Worm (Caenorhabditis elegans): ENCODE measurements around the gene E02H4.5.

The E02H4.5 gene

DNA sequence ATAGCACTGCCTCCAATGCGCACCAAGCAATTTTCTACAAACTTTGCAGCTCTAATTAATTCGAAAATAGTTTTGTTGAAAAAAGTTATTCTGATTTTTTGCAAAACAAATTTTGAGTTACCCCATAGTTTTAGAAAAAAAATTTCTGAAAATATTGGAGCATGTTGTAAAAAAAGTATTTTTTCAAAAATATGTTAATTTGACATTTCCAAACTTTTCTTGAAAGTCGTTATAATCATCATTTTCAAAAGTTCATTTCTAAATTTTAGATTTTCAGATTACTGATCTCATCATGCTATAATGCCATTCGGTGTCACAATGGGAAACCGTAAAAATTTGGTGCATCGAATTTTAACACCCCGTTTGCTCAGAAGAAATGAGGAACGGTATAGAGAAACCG lies 12.8 kb upstream of the E02H4.5 start, which contains the start of gene del-1:
Gene del-1 (plus strand): TSS at position 301 of the 400 bp plus-strand sequence.
- TF ChIP-seq unc-30 (tag; optimal IDR thresholded peaks at IDR 0.05) (no peak), skn-1 (tag; optimal IDR thresholded peaks at IDR 0.05) (no peak), ces-1 (GFP tag; optimal IDR thresholded peaks at IDR 0.05) (no peak), aha-1 (tag; optimal IDR thresholded peaks at IDR 0.05) (no peak), F16B12.6 (tag; optimal IDR thresholded peaks at IDR 0.05) (no peak), nhr-85 (tag) (no peak), nhr-237 (tag; optimal IDR thresholded peaks at IDR 0.05) (no peak), lin-13 (GFP tag; optimal IDR thresholded peaks at IDR 0.05) (no peak), sptf-1 (tag; optimal IDR thresholded peaks at IDR 0.05) (no peak), lin-35 (GFP tag; optimal IDR thresholded peaks at IDR 0.05) (no peak), unc-62 (GFP tag; optimal IDR thresholded peaks at IDR 0.05) (no peak), nhr-47 (tag; optimal IDR thresholded peaks at IDR 0.05) (no peak), hlh-17 (GFP tag; optimal IDR thresholded peaks at IDR 0.05; ENCODE audit: borderline replicate concordance) (no peak), blmp-1 (tag; optimal IDR thresholded peaks at IDR 0.05) (no peak), hlh-4 (tag; optimal IDR thresholded peaks at IDR 0.05) (no peak), sox-4 (tag; optimal IDR thresholded peaks at IDR 0.05) (no peak), aly-2 (tag; optimal IDR thresholded peaks at IDR 0.05) (no peak), ceh-8 (GFP tag; optimal IDR thresholded peaks at IDR 0.05) (no peak), mef-2 (tag; optimal IDR thresholded peaks at IDR 0.05) (no peak), unc-86 (tag; optimal IDR thresholded peaks at IDR 0.05) (no peak)

DNA sequence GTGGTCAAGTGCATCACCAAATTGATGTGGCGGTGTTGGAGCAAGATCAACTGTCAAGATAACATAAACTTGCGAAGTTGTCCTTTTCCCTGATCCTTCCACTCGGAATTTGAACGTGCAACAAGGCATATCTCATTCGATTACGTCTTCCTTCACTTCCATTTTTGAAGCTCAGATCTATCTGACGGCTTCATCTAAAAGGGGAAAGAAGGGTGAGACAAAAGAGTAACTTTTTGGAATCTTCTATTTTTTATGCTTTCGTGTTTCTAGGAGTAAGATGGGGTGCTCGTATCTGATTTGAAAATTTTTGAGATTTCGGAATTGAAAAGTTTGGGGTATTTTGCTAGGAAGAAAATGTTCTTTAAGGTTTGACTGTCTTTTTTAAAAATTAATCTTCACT lies 12.2 kb upstream of the E02H4.5 start:
- TF ChIP-seq nhr-90 (tag; optimal IDR thresholded peaks at IDR 0.05; ENCODE audit: poor library complexity) (no peak), blmp-1 (tag; optimal IDR thresholded peaks at IDR 0.05) (no peak), nhr-71 (tag; optimal IDR thresholded peaks at IDR 0.05) (no peak)

DNA sequence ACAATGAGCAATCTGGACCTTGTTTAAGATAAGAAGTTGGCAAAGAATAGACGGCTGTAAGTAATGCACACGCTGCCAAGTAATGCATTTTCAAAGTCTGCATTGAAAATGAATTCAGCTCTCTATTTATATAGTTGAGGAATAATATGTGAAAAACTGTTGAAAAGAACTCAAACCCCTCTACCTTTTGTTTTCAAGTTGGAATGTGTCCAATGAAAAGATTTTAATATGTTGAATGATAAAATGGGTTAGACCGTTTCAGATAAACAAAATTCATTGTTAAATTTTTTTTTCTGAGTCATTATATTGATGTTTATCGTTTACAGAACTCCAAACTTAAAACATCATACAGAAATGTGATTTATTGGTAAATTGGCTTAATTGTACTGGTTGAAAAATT lies 8.5 kb upstream of the E02H4.5 start, which contains the start of gene E02H4.8:
Gene E02H4.8 (minus strand): TSS at position 101 of the 400 bp plus-strand sequence.
- TF ChIP-seq snpc-4 (tag; optimal IDR thresholded peaks at IDR 0.05): no peak
- no peak for TF ChIP-seq nhr-77 (tag; optimal IDR thresholded peaks at IDR 0.05)
- no peak for TF ChIP-seq C16A3.4 (tag; optimal IDR thresholded peaks at IDR 0.05)
- TF ChIP-seq vab-15 (tag; optimal IDR thresholded peaks at IDR 0.05): no peak
- no peak for TF ChIP-seq fos-1 (tag; optimal IDR thresholded peaks at IDR 0.05)

DNA sequence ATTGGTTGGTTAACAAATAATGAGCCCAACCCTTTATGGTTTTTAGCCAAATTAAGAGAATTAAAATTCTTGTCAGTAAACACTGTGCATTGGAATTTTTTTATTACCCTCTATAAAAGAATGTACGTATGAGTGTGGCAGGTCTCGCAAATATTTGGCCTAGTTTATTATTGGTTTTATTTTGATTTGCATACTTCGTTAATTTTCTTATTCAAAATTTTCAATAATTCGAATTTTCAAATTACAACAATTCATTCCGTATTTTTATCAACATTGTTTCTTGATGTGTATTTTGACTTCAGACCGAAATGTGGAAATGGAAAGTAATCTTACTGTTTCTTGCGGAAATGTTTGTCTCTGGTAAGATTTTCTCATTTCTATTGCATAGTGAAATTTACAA lies 2.7 kb upstream of the E02H4.5 start, which contains the start of gene E02H4.4:
Gene E02H4.4 (plus strand): TSS at position 301 of the 400 bp plus-strand sequence.
- TF ChIP-seq unc-62 (GFP tag; optimal IDR thresholded peaks at IDR 0.05) (no peak), mdl-1 (tag; optimal IDR thresholded peaks at IDR 0.05) (no peak), mef-2 (tag; optimal IDR thresholded peaks at IDR 0.05) (no peak), nhr-77 (tag; optimal IDR thresholded peaks at IDR 0.05) (no peak), sptf-1 (tag; optimal IDR thresholded peaks at IDR 0.05) (no peak), elt-2 (tag; optimal IDR thresholded peaks at IDR 0.05) (no peak), ztf-11 (tag; optimal IDR thresholded peaks at IDR 0.05) (no peak), C04F5.9 (tag; optimal IDR thresholded peaks at IDR 0.05) (no peak), dsc-1 (tag; optimal IDR thresholded peaks at IDR 0.05) (no peak), C16A3.4 (tag; optimal IDR thresholded peaks at IDR 0.05) (no peak), efl-3 (GFP tag; optimal IDR thresholded peaks at IDR 0.05) (no peak), grh-1 (GFP tag; IDR thresholded peaks at IDR 0.05) (no peak), unc-86 (tag; optimal IDR thresholded peaks at IDR 0.05) (no peak), unc-130 (tag; optimal IDR thresholded peaks at IDR 0.05) (no peak), mab-9 (GFP tag; IDR thresholded peaks at IDR 0.05) (no peak), nhr-237 (tag; optimal IDR thresholded peaks at IDR 0.05) (no peak), nhr-71 (tag; optimal IDR thresholded peaks at IDR 0.05) (no peak), hlh-17 (GFP tag; optimal IDR thresholded peaks at IDR 0.05; ENCODE audit: borderline replicate concordance) (no peak), xbp-1 (tag; optimal IDR thresholded peaks at IDR 0.05) (no peak), tlp-1 (tag; optimal IDR thresholded peaks at IDR 0.05) (no peak)

Measured in whole organism, L1 larva.